Fruit fly (Drosophila melanogaster) whole organism, embryonic: ENCODE results near the gene Prim1.
A peak's percentile ranks its signal among the peaks of the same experiment; 100 is the strongest.

ENCODE experiments used
- Blimp-1 ChIP-seq: fragments of 200-800 bp; sonication (Bioruptor generic); optimal IDR thresholded peaks from 3 replicates; lab custom pipeline; 2018; ENCODE audit warnings: missing biosample characterization, missing genetic modification characterization, mild to moderate bottlenecking, moderate library complexity, missing genetic modification reagents
- CG10209 ChIP-seq: fragments of 200-800 bp; sonication (Bioruptor generic); optimal IDR thresholded peaks from 3 replicates; lab custom pipeline; 2017; ENCODE audit warnings: missing biosample characterization, mild to moderate bottlenecking, missing genetic modification characterization, missing genetic modification reagents
- CG1024 ChIP-seq: fragments of 200-800 bp; sonication (Bioruptor generic); IDR thresholded peaks from 2 replicates; pipeline ENCODE4 v1.3.6; 2022; ENCODE audit warnings: missing biosample characterization, missing genetic modification characterization
- CG10979 ChIP-seq: fragments of 200-800 bp; sonication (Bioruptor generic); optimal IDR thresholded peaks from 2 replicates; lab custom pipeline; 2018; ENCODE audit warnings: missing biosample characterization, mild to moderate bottlenecking, missing genetic modification characterization, moderate library complexity
- CG11247 ChIP-seq: fragments of 200-800 bp; sonication (Bioruptor generic); IDR thresholded peaks from 2 replicates; pipeline ENCODE4 v1.3.6; 2022; ENCODE audit warnings: missing biosample characterization, missing genetic modification characterization
- CG12236 ChIP-seq: fragments of 200-800 bp; sonication (Bioruptor generic); optimal IDR thresholded peaks from 2 replicates; lab custom pipeline; 2016; ENCODE audit warnings: missing biosample characterization, missing genetic modification characterization
- CG1233 ChIP-seq: fragments of 200-800 bp; sonication (Bioruptor generic); optimal IDR thresholded peaks from 4 replicates; lab custom pipeline; 2018; ENCODE audit warnings: missing biosample characterization, mild to moderate bottlenecking, missing genetic modification characterization
- CG12391 ChIP-seq: fragments of 200-800 bp; sonication (Bioruptor generic); optimal IDR thresholded peaks from 3 replicates; lab custom pipeline; 2018; ENCODE audit warnings: missing biosample characterization, mild to moderate bottlenecking, missing genetic modification characterization, moderate library complexity
- CG13287 ChIP-seq: fragments of 200-800 bp; sonication (Bioruptor generic); IDR thresholded peaks from 2 replicates; pipeline ENCODE4 v1.3.6; 2022; ENCODE audit warnings: missing biosample characterization, missing genetic modification characterization; ENCODE audit not compliant: partially characterized antibody
- CG1647 ChIP-seq: fragments of 200-800 bp; sonication (Bioruptor generic); optimal IDR thresholded peaks from 3 replicates; lab custom pipeline; 2016; ENCODE audit warnings: missing biosample characterization, missing genetic modification characterization
- CG16815 ChIP-seq: fragments of 200-800 bp; sonication (Bioruptor generic); optimal IDR thresholded peaks from 3 replicates; lab custom pipeline; 2017; ENCODE audit warnings: missing biosample characterization, mild to moderate bottlenecking, missing genetic modification characterization
- CG17385 ChIP-seq: fragments of 200-800 bp; sonication (Bioruptor generic); optimal IDR thresholded peaks from 3 replicates; lab custom pipeline; 2018; ENCODE audit warnings: missing biosample characterization, mild to moderate bottlenecking, missing genetic modification characterization
- CG2875 ChIP-seq: fragments of 200-800 bp; sonication (Bioruptor generic); optimal IDR thresholded peaks from 2 replicates; lab custom pipeline; 2017; ENCODE audit warnings: missing biosample characterization, mild to moderate bottlenecking, missing genetic modification characterization, missing genetic modification reagents
- CG3163 ChIP-seq: fragments of 200-800 bp; sonication (Bioruptor generic); optimal IDR thresholded peaks from 3 replicates; lab custom pipeline; 2016; ENCODE audit warnings: missing biosample characterization, missing genetic modification characterization
- CG3281 ChIP-seq: fragments of 200-800 bp; sonication (Bioruptor generic); optimal IDR thresholded peaks from 3 replicates; lab custom pipeline; 2017; ENCODE audit warnings: missing biosample characterization, mild to moderate bottlenecking, missing genetic modification characterization
- CG4328 ChIP-seq: fragments of 200-800 bp; sonication (Bioruptor generic); optimal IDR thresholded peaks from 3 replicates; lab custom pipeline; 2017; ENCODE audit warnings: missing biosample characterization, missing genetic modification reagents, missing genetic modification characterization
- CG4360 ChIP-seq: fragments of 200-800 bp; sonication (Bioruptor generic); IDR thresholded peaks from 2 replicates; pipeline ENCODE4 v1.3.6; 2022; ENCODE audit warnings: missing biosample characterization, missing genetic modification characterization
- CG6683 ChIP-seq: fragments of 200-800 bp; sonication (Bioruptor generic); optimal IDR thresholded peaks from 2 replicates; lab custom pipeline; 2017; ENCODE audit warnings: missing biosample characterization, mild to moderate bottlenecking, missing genetic modification characterization, missing genetic modification reagents
- CG6689 ChIP-seq: fragments of 200-800 bp; sonication (Bioruptor generic); IDR thresholded peaks from 2 replicates; pipeline ENCODE4 v1.3.6; 2022; ENCODE audit warnings: missing biosample characterization, missing genetic modification characterization
- CG6854 ChIP-seq: fragments of 200-800 bp; sonication (Bioruptor generic); optimal IDR thresholded peaks from 3 replicates; lab custom pipeline; 2017; ENCODE audit warnings: missing biosample characterization, mild to moderate bottlenecking, missing genetic modification characterization
- CG9437 ChIP-seq: fragments of 200-800 bp; sonication (Bioruptor generic); optimal IDR thresholded peaks from 2 replicates; lab custom pipeline; 2018; ENCODE audit warnings: missing biosample characterization, mild to moderate bottlenecking, missing genetic modification characterization
- CG9817 ChIP-seq: fragments of 200-800 bp; sonication (Bioruptor generic); optimal IDR thresholded peaks from 2 replicates; lab custom pipeline; 2018; ENCODE audit warnings: missing biosample characterization, mild to moderate bottlenecking, missing genetic modification characterization, moderate library complexity
- CTCF ChIP-seq: fragments of 200-800 bp; sonication (Bioruptor generic); optimal IDR thresholded peaks from 2 replicates; lab custom pipeline; 2017; ENCODE audit warnings: missing biosample characterization, mild to moderate bottlenecking, missing genetic modification characterization, moderate library complexity
- E2f2 ChIP-seq: fragments of 200-800 bp; sonication (Bioruptor generic); IDR thresholded peaks from 2 replicates; pipeline ENCODE4 v1.3.6; 2022; ENCODE audit warnings: missing biosample characterization, missing genetic modification characterization
- Ets97D ChIP-seq: fragments of 200-800 bp; sonication (Bioruptor generic); optimal IDR thresholded peaks from 3 replicates; lab custom pipeline; 2016; ENCODE audit warnings: missing biosample characterization, missing genetic modification characterization
- HLH54F ChIP-seq: fragments of 200-800 bp; sonication (Bioruptor generic); optimal IDR thresholded peaks from 3 replicates; lab custom pipeline; 2016; ENCODE audit warnings: missing biosample characterization, missing genetic modification characterization
- Hmx ChIP-seq: fragments of 200-800 bp; sonication (Bioruptor generic); optimal IDR thresholded peaks from 2 replicates; lab custom pipeline; 2016; ENCODE audit warnings: missing biosample characterization, missing genetic modification characterization
- Med ChIP-seq: fragments of 200-800 bp; sonication (Bioruptor generic); peaks from one replicate; lab custom pipeline; 2016; ENCODE audit warnings: missing biosample characterization, missing genetic modification characterization, mild to moderate bottlenecking, inconsistent platforms, moderate library complexity
- Meics ChIP-seq: fragments of 200-800 bp; sonication (Bioruptor generic); optimal IDR thresholded peaks from 2 replicates; lab custom pipeline; 2017; ENCODE audit warnings: missing biosample characterization, mild to moderate bottlenecking, missing genetic modification characterization
- Mrtf ChIP-seq: fragments of 200-800 bp; sonication (Bioruptor generic); IDR thresholded peaks from 3 replicates; pipeline ENCODE4 v1.3.6; 2022; ENCODE audit warnings: missing biosample characterization, missing genetic modification characterization
- Myb ChIP-seq: fragments of 200-800 bp; sonication (Bioruptor generic); optimal IDR thresholded peaks from 2 replicates; lab custom pipeline; 2016; ENCODE audit warnings: missing biosample characterization, missing genetic modification characterization
- Nf-YA ChIP-seq: fragments of 200-800 bp; sonication (Bioruptor generic); IDR thresholded peaks from 2 replicates; pipeline ENCODE4 v1.3.6; 2022; ENCODE audit warnings: missing biosample characterization, missing genetic modification characterization
- Nf-YB ChIP-seq: fragments of 200-800 bp; sonication (Bioruptor generic); optimal IDR thresholded peaks from 3 replicates; lab custom pipeline; 2019; ENCODE audit warnings: missing biosample characterization, mild to moderate bottlenecking, missing genetic modification characterization, moderate library complexity
- Nf-YC ChIP-seq: fragments of 200-800 bp; optimal IDR thresholded peaks from 3 replicates; lab custom pipeline; 2019; ENCODE audit warnings: missing biosample characterization, mild to moderate bottlenecking, missing genetic modification characterization, moderate library complexity
- Ssrp ChIP-seq: fragments of 200-800 bp; sonication (Bioruptor generic); optimal IDR thresholded peaks from 2 replicates; lab custom pipeline; 2018; ENCODE audit warnings: missing biosample characterization, mild to moderate bottlenecking, missing genetic modification characterization, moderate library complexity
- Trl ChIP-seq, 3 experiments: fragments of >200 bp in 2 of 3; fragments of 200-800 bp in 1 of 3; sonication (Bioruptor generic) in 1 of 3; optimal IDR thresholded peaks; 2 replicates in 1 of 3; 3 replicates in 2 of 3; lab custom pipeline; 2016 to 2017; ENCODE audit warnings: missing biosample characterization in 1 of 3, missing genetic modification characterization in 1 of 3
- bab2 ChIP-seq: fragments of 200-800 bp; sonication (Bioruptor generic); optimal IDR thresholded peaks from 2 replicates; lab custom pipeline; 2016; ENCODE audit warnings: missing biosample characterization, missing genetic modification characterization
- bsh ChIP-seq, 2 experiments: fragments of 200-800 bp; sonication (Bioruptor generic); optimal IDR thresholded peaks; 2 replicates each; lab custom pipeline; 2017 to 2018; ENCODE audit warnings: mild to moderate bottlenecking in 2 of 2, missing biosample characterization in 2 of 2, missing genetic modification characterization in 2 of 2, moderate library complexity in 1 of 2
- chm ChIP-seq: fragments of 200-800 bp; sonication (Bioruptor generic); IDR thresholded peaks from 2 replicates; pipeline ENCODE4 v1.3.6; 2022; ENCODE audit warnings: missing biosample characterization, missing genetic modification characterization
- ci ChIP-seq: fragments of 200-800 bp; sonication (Bioruptor generic); IDR thresholded peaks from 3 replicates; pipeline ENCODE4 v1.3.6; 2022; ENCODE audit warnings: missing biosample characterization, missing genetic modification characterization
- fd96Cb ChIP-seq: fragments of 200-800 bp; sonication (Bioruptor generic); optimal IDR thresholded peaks from 2 replicates; lab custom pipeline; 2018; ENCODE audit warnings: missing biosample characterization, mild to moderate bottlenecking, missing genetic modification characterization, moderate library complexity
- gce ChIP-seq: fragments of 200-800 bp; sonication (Bioruptor generic); IDR thresholded peaks from 3 replicates; pipeline ENCODE4 v1.3.6; 2022; ENCODE audit warnings: missing biosample characterization, missing genetic modification characterization
- gro ChIP-seq: fragments of 200-800 bp; sonication (Bioruptor generic); optimal IDR thresholded peaks from 2 replicates; lab custom pipeline; 2016; ENCODE audit warnings: missing biosample characterization, missing genetic modification characterization
- gsb-n ChIP-seq: fragments of 200-800 bp; sonication (Bioruptor generic); optimal IDR thresholded peaks from 3 replicates; lab custom pipeline; 2018; ENCODE audit warnings: missing biosample characterization, mild to moderate bottlenecking, missing genetic modification characterization
- insv ChIP-seq, 2 experiments: fragments of 200-800 bp; sonication (Bioruptor generic); optimal IDR thresholded peaks; 3 replicates each; lab custom pipeline; 2016 to 2018; ENCODE audit warnings: missing biosample characterization in 2 of 2, missing genetic modification characterization in 2 of 2
- klu ChIP-seq: fragments of 200-800 bp; sonication (Bioruptor generic); IDR thresholded peaks from 2 replicates; pipeline ENCODE4 v1.3.6; 2022; ENCODE audit warnings: missing biosample characterization, missing genetic modification characterization
- nom ChIP-seq: fragments of 200-800 bp; sonication (Bioruptor generic); optimal IDR thresholded peaks from 2 replicates; lab custom pipeline; 2017; ENCODE audit warnings: missing biosample characterization, missing genetic modification characterization, mild to moderate bottlenecking, moderate library complexity, missing genetic modification reagents
- pzg ChIP-seq: fragments of 200-800 bp; sonication (Bioruptor generic); optimal IDR thresholded peaks from 3 replicates; lab custom pipeline; 2018; ENCODE audit warnings: missing biosample characterization, mild to moderate bottlenecking, missing genetic modification characterization, moderate library complexity
- sug ChIP-seq: fragments of 200-800 bp; optimal IDR thresholded peaks from 2 replicates; lab custom pipeline; 2019; ENCODE audit warnings: missing biosample characterization, mild to moderate bottlenecking, missing genetic modification characterization, moderate library complexity
- trh ChIP-seq: fragments of 200-800 bp; sonication (Bioruptor generic); optimal IDR thresholded peaks from 2 replicates; lab custom pipeline; 2016; ENCODE audit warnings: missing biosample characterization, missing genetic modification characterization

The Prim1 gene

dm6 chr3L:8308891-8309352, 31.2 kb upstream of the Prim1 start, which contains the start of gene BI-1 (continued):
- TF ChIP-seq Blimp-1 (GFP tag; lab: Kevin White, UChicago) (no peak), Trl (optimal IDR thresholded peaks at IDR 0.05; lab: Kevin White, UChicago) (no peak), Trl (GFP tag; optimal IDR thresholded peaks at IDR 0.05; lab: Kevin White, UChicago) (peak; percentile 63), CG6854 (GFP tag; lab: Kevin White, UChicago) (no peak), bab2 (GFP tag; lab: Kevin White, UChicago) (peak; percentile 27), Ssrp (peak; percentile 39), Med (GFP tag; lab: Kevin White, UChicago) (peak; percentile 66), CG6683 (GFP tag; lab: Kevin White, UChicago) (peak; percentile 60), CG3281 (peak; percentile 82), CG10979 (peak; percentile 61), Mrtf (no peak), insv (GFP tag; optimal IDR thresholded peaks at IDR 0.05; lab: Kevin White, UChicago) (peak in 1 of 2 experiments; percentile 41), bsh (GFP tag; optimal IDR thresholded peaks at IDR 0.05; lab: Kevin White, UChicago) (peak in 1 of 2 experiments; percentile 50), gce (GFP tag; lab: Robert Waterston, UW) (no peak), CG6689 (peak; percentile 71), E2f2 (peak; percentile 83), klu (GFP tag; lab: Robert Waterston, UW) (peak; percentile 62; the same call in 1 of the 2 replicates), CG9437 (peak; percentile 65), CG10209 (peak; percentile 54), Ets97D (GFP tag; lab: Kevin White, UChicago) (peak; percentile 9), CG13287 (GFP tag; lab: Robert Waterston, UW) (no peak), CG2875 (GFP tag; lab: Kevin White, UChicago) (peak; percentile 15), CG4360 (GFP tag; lab: Robert Waterston, UW) (no peak), pzg (peak; percentile 59), trh (peak; percentile 39), fd96Cb (tag; lab: Kevin White, UChicago) (peak; percentile 24), Myb (peak; percentile 31), CG1024 (GFP tag; lab: Robert Waterston, UW) (no peak), HLH54F (peak; percentile 38), CG12236 (GFP tag; lab: Kevin White, UChicago) (no peak), ci (0 out of 3 replicates have a peak, but pooled peaks have one; percentile 17), CG4328 (GFP tag; lab: Kevin White, UChicago) (peak; percentile 67), Nf-YB (peak; percentile 41), CG9817 (peak; percentile 66), CG16815 (peak; percentile 23), CG11247 (GFP tag; lab: Robert Waterston, UW) (no peak), chm (GFP tag; lab: Robert Waterston, UW) (no peak), CG1233 (peak; percentile 79), CG3163 (GFP tag; lab: Kevin White, UChicago) (no peak), nom (GFP tag; lab: Kevin White, UChicago) (peak; percentile 46), Nf-YA (0 out of 2 replicates have a peak, but pooled peaks have one; percentile 21), Meics (GFP tag; lab: Kevin White, UChicago) (peak; percentile 76), Hmx (GFP tag; lab: Kevin White, UChicago) (peak; percentile 30), CTCF (GFP tag; lab: Kevin White, UChicago) (peak; percentile 22), gro (GFP tag; lab: Kevin White, UChicago) (peak; percentile 54), CG1647 (GFP tag; lab: Kevin White, UChicago) (peak; percentile 41), CG17385 (GFP tag; lab: Kevin White, UChicago) (peak; percentile 56), sug (tag; lab: Kevin White, UChicago) (peak; percentile 88), Nf-YC (tag; lab: Kevin White, UChicago) (peak; percentile 74), CG12391 (peak; percentile 73), gsb-n (tag; lab: Kevin White, UChicago) (no peak)
